Fruit fly (Drosophila melanogaster): ENCODE results near the gene CG33700.

Gene CG33700

DNA sequence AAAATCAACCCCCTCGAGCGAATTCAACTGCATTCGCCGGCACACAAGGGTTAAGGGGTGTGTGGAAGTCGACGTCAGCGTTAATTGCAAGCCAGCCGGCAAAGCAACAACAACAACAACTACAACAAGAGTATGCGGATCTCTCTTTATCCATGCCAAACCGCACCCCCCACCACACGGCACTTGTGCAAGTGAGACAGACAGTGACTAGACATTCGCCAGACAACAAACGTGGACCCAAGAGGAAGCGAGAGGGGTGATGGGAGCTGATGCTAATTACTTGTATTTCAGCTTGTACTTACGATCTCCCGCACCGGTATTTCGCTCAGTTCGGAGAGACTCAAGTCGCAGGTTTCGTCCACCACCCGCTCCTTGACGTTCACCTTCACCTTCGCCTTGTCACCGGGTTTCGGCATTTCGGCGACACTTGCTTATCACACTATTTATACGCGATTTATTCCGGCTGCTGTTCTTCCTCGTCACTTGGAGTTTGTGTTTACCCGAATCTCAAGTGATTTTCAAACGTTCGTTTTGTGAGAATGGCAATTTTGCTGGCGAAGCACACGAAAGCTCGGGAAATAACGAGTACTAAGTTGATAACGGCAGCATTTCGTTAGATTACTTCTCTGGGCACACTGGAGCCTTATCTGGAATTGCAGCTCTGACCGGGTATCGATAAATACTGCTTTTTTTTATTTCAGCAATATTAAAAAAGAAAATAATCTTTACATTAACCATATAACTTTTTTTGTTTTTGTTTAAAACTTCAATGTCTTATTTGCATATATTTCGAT lies 16.1 kb downstream of the CG33700 start, which contains the start of gene CG3408 (continued):
- no peak for TF ChIP-seq chn (GFP tag; optimal IDR thresholded peaks at IDR 0.05)
- peak; percentile 54 for TF ChIP-seq Scr (GFP tag; IDR thresholded peaks at IDR 0.05; ENCODE audit: partially characterized antibody)
- no peak for TF ChIP-seq CG17612 (GFP tag; IDR thresholded peaks at IDR 0.05)
- no peak for TF ChIP-seq CG11696 (GFP tag; IDR thresholded peaks at IDR 0.05)
- TF ChIP-seq lola (GFP tag; optimal IDR thresholded peaks at IDR 0.05): no peak
- no peak for TF ChIP-seq Ssrp (tag; optimal IDR thresholded peaks at IDR 0.05)
- no peak for TF ChIP-seq CG15696 (tag; optimal IDR thresholded peaks at IDR 0.05)
- peak; percentile 62 for TF ChIP-seq ewg (GFP tag; optimal IDR thresholded peaks at IDR 0.05)
- no peak for TF ChIP-seq Side (GFP tag; optimal IDR thresholded peaks at IDR 0.05)
- TF ChIP-seq CG15011 (GFP tag; optimal IDR thresholded peaks at IDR 0.05): no peak
- no peak for TF ChIP-seq hkb (optimal IDR thresholded peaks at IDR 0.05)
- TF ChIP-seq hkb (GFP tag; IDR thresholded peaks at IDR 0.05): no peak
- TF ChIP-seq mirr (GFP tag; optimal IDR thresholded peaks at IDR 0.05): peak; percentile 55
- peak; percentile 48 for TF ChIP-seq Hmr (GFP tag; optimal IDR thresholded peaks at IDR 0.05)
- peak; percentile 22 for TF ChIP-seq CG4854 (GFP tag; optimal IDR thresholded peaks at IDR 0.05)
- TF ChIP-seq ro (GFP tag; IDR thresholded peaks at IDR 0.05): no peak
- TF ChIP-seq sens (GFP tag): peak; percentile 84
- no peak for TF ChIP-seq CG8388 (GFP tag; optimal IDR thresholded peaks at IDR 0.05)
- peak; percentile 20 for TF ChIP-seq CG17829 (tag; optimal IDR thresholded peaks at IDR 0.05)
- peak; percentile 38 for TF ChIP-seq Max (GFP tag; optimal IDR thresholded peaks at IDR 0.05)
- no peak for TF ChIP-seq CG8281 (tag; optimal IDR thresholded peaks at IDR 0.05)
- peak; percentile 20 for TF ChIP-seq CG17359 (tag; optimal IDR thresholded peaks at IDR 0.05)
- no peak for TF ChIP-seq CG10565 (GFP tag; optimal IDR thresholded peaks at IDR 0.05)
- 0 out of 2 replicates have a peak, but pooled peaks have one; percentile 6 for TF ChIP-seq Atf6 (GFP tag; IDR thresholded peaks at IDR 0.05)
- TF ChIP-seq Opbp (GFP tag; IDR thresholded peaks at IDR 0.05; ENCODE audit: partially characterized antibody): 0 out of 3 replicates have a peak, but pooled peaks have one; percentile 7
- peak; percentile 59 for TF ChIP-seq sug (tag; optimal IDR thresholded peaks at IDR 0.05)
- no peak for TF ChIP-seq crc (GFP tag; optimal IDR thresholded peaks at IDR 0.05)
- no peak for TF ChIP-seq Six4 (GFP tag; optimal IDR thresholded peaks at IDR 0.05)
- peak; percentile 48 for TF ChIP-seq D19B (GFP tag; optimal IDR thresholded peaks at IDR 0.05)
- no peak for TF ChIP-seq tna (GFP tag; IDR thresholded peaks at IDR 0.05; ENCODE audit: partially characterized antibody)
- no peak for TF ChIP-seq CG10274 (GFP tag; optimal IDR thresholded peaks at IDR 0.05)
- TF ChIP-seq twi (tag; optimal IDR thresholded peaks at IDR 0.05): no peak
- TF ChIP-seq tx (GFP tag; optimal IDR thresholded peaks at IDR 0.05): no peak
- TF ChIP-seq CG4730 (GFP tag; IDR thresholded peaks at IDR 0.05): no peak
- TF ChIP-seq CG16813 (GFP tag; IDR thresholded peaks at IDR 0.05; ENCODE audit: partially characterized antibody): 0 out of 3 replicates have a peak, but pooled peaks have one; percentile 18
- peak; percentile 60 for TF ChIP-seq YL-1 (GFP tag; optimal IDR thresholded peaks at IDR 0.05)
- TF ChIP-seq CG18764 (GFP tag; optimal IDR thresholded peaks at IDR 0.05): no peak
- TF ChIP-seq usp (GFP tag; optimal IDR thresholded peaks at IDR 0.05): no peak
- no peak for TF ChIP-seq CG16815 (GFP tag; optimal IDR thresholded peaks at IDR 0.05)
- TF ChIP-seq CG31441 (GFP tag; IDR thresholded peaks at IDR 0.05): peak; percentile 14; the same call in 1 of the 2 replicates
- TF ChIP-seq CG17186 (GFP tag; optimal IDR thresholded peaks at IDR 0.05): no peak
- TF ChIP-seq p53 (GFP tag; optimal IDR thresholded peaks at IDR 0.05): no peak
- TF ChIP-seq croc (GFP tag; conservative IDR thresholded peaks at IDR 0.05): no peak
- peak; percentile 32; the same call in 1 of the 3 replicates for TF ChIP-seq knrl (GFP tag; IDR thresholded peaks at IDR 0.05; ENCODE audit: partially characterized antibody)
- peak; percentile 18 for TF ChIP-seq CG11504 (tag; optimal IDR thresholded peaks at IDR 0.05)
- TF ChIP-seq B-H1 (GFP tag; IDR thresholded peaks at IDR 0.05): no peak
- no peak for TF ChIP-seq CG30020 (tag; optimal IDR thresholded peaks at IDR 0.05)
- no peak; the same call in 1 of the 2 replicates for TF ChIP-seq CG7372 (GFP tag; IDR thresholded peaks at IDR 0.05)
- no peak for TF ChIP-seq CG12236 (GFP tag; optimal IDR thresholded peaks at IDR 0.05)

Data from whole organism, embryonic.